Fruit fly (Drosophila melanogaster) whole organism, embryonic: ENCODE measurements around the gene qtc.

Experiments
- Adf1 ChIP-seq: fragments of 200-800 bp; sonication (Bioruptor generic); IDR thresholded peaks from 2 replicates; pipeline ENCODE4 v1.3.6; 2022; ENCODE audit warnings: missing biosample characterization, missing genetic modification characterization
- CG10267 ChIP-seq: fragments of 200-800 bp; sonication (Bioruptor generic); optimal IDR thresholded peaks from 2 replicates; lab custom pipeline; 2018; ENCODE audit warnings: missing biosample characterization, mild to moderate bottlenecking, missing genetic modification characterization, moderate library complexity
- CG11398 ChIP-seq: fragments of 200-800 bp; sonication (Bioruptor generic); optimal IDR thresholded peaks from 2 replicates; lab custom pipeline; 2016; ENCODE audit warnings: missing biosample characterization, missing genetic modification characterization
- CG11456 ChIP-seq: fragments of 200-800 bp; sonication (Bioruptor generic); IDR thresholded peaks from 3 replicates; pipeline ENCODE4 v1.3.6; 2022; ENCODE audit warnings: missing biosample characterization, missing genetic modification characterization
- CG12071 ChIP-seq: fragments of 200-800 bp; sonication (Bioruptor generic); optimal IDR thresholded peaks from 3 replicates; lab custom pipeline; 2018; ENCODE audit warnings: missing biosample characterization, mild to moderate bottlenecking, missing genetic modification characterization
- CG13296 ChIP-seq: fragments of 200-800 bp; sonication (Bioruptor generic); optimal IDR thresholded peaks from 3 replicates; lab custom pipeline; 2018; ENCODE audit warnings: missing biosample characterization, mild to moderate bottlenecking, missing genetic modification characterization
- CG14667 ChIP-seq: fragments of 200-800 bp; sonication (Bioruptor generic); IDR thresholded peaks from 2 replicates; pipeline ENCODE4 v1.3.6; 2022; ENCODE audit warnings: missing biosample characterization, missing genetic modification characterization
- CG15514 ChIP-seq: fragments of 200-800 bp; sonication (Bioruptor generic); optimal IDR thresholded peaks from 3 replicates; lab custom pipeline; 2017; ENCODE audit warnings: missing biosample characterization, missing genetic modification characterization, mild to moderate bottlenecking, moderate library complexity, missing genetic modification reagents
- CG16813 ChIP-seq: fragments of 200-800 bp; sonication (Bioruptor generic); IDR thresholded peaks from 3 replicates; pipeline ENCODE4 v1.3.6; 2022; ENCODE audit warnings: missing biosample characterization, missing genetic modification characterization; ENCODE audit not compliant: partially characterized antibody
- CG30431 ChIP-seq: fragments of 200-800 bp; sonication (Bioruptor generic); optimal IDR thresholded peaks from 2 replicates; lab custom pipeline; 2017; ENCODE audit warnings: missing biosample characterization, missing genetic modification characterization
- CG31388 ChIP-seq: fragments of 200-800 bp; sonication (Bioruptor generic); optimal IDR thresholded peaks from 2 replicates; lab custom pipeline; 2016; ENCODE audit warnings: missing biosample characterization, missing genetic modification characterization
- CG32772 ChIP-seq: fragments of 200-800 bp; sonication (Bioruptor generic); IDR thresholded peaks from 2 replicates; pipeline ENCODE4 v1.3.6; 2022; ENCODE audit warnings: missing biosample characterization, missing genetic modification characterization
- CG34376 ChIP-seq: fragments of 200-800 bp; sonication (Bioruptor generic); optimal IDR thresholded peaks from 2 replicates; lab custom pipeline; 2018; ENCODE audit warnings: missing biosample characterization, mild to moderate bottlenecking, missing genetic modification characterization
- CG3838 ChIP-seq: fragments of 200-800 bp; sonication (Bioruptor generic); optimal IDR thresholded peaks from 3 replicates; lab custom pipeline; 2016; ENCODE audit warnings: missing biosample characterization, missing genetic modification characterization
- CG4328 ChIP-seq: fragments of 200-800 bp; sonication (Bioruptor generic); optimal IDR thresholded peaks from 3 replicates; lab custom pipeline; 2017; ENCODE audit warnings: missing biosample characterization, missing genetic modification reagents, missing genetic modification characterization
- CG43689 ChIP-seq: fragments of 200-800 bp; sonication (Bioruptor generic); IDR thresholded peaks from 2 replicates; pipeline ENCODE4 v1.3.6; 2022; ENCODE audit warnings: missing biosample characterization, missing genetic modification characterization
- CG6272 ChIP-seq: fragments of 200-800 bp; sonication (Bioruptor generic); IDR thresholded peaks from 2 replicates; pipeline ENCODE4 v1.3.6; 2022; ENCODE audit warnings: missing biosample characterization, missing genetic modification characterization
- CG6813 ChIP-seq: fragments of 200-800 bp; sonication (Bioruptor generic); optimal IDR thresholded peaks from 2 replicates; lab custom pipeline; 2017; ENCODE audit warnings: missing biosample characterization, missing genetic modification characterization, mild to moderate bottlenecking, moderate library complexity, missing genetic modification reagents
- CG9817 ChIP-seq: fragments of 200-800 bp; sonication (Bioruptor generic); optimal IDR thresholded peaks from 2 replicates; lab custom pipeline; 2018; ENCODE audit warnings: missing biosample characterization, mild to moderate bottlenecking, missing genetic modification characterization, moderate library complexity
- CG9932 ChIP-seq: fragments of 200-800 bp; sonication (Bioruptor generic); IDR thresholded peaks from 2 replicates; pipeline ENCODE4 v1.3.6; 2022; ENCODE audit warnings: missing biosample characterization, missing genetic modification characterization
- Deaf1 ChIP-seq: fragments of 200-800 bp; optimal IDR thresholded peaks from 3 replicates; lab custom pipeline; 2019; ENCODE audit warnings: missing biosample characterization, mild to moderate bottlenecking, missing genetic modification characterization, moderate library complexity
- Dll ChIP-seq: fragments of 200-800 bp; sonication (Bioruptor generic); IDR thresholded peaks from 4 replicates; pipeline ENCODE4 v1.3.6; 2022; ENCODE audit warnings: missing biosample characterization, missing genetic modification characterization; ENCODE audit not compliant: partially characterized antibody
- HLHmδ ChIP-seq: fragments of 200-800 bp; sonication (Bioruptor generic); optimal IDR thresholded peaks from 2 replicates; lab custom pipeline; 2018; ENCODE audit warnings: missing biosample characterization, mild to moderate bottlenecking, missing genetic modification characterization, moderate library complexity
- Hey ChIP-seq: fragments of 200-800 bp; sonication (Bioruptor generic); optimal IDR thresholded peaks from 3 replicates; lab custom pipeline; 2018; ENCODE audit warnings: missing biosample characterization, mild to moderate bottlenecking, missing genetic modification characterization
- Hr78 ChIP-seq, 2 experiments: fragments of 200-800 bp in 1 of 2; fragments of >200 bp in 1 of 2; sonication (Bioruptor generic) in 1 of 2; optimal IDR thresholded peaks; 2 replicates each; lab custom pipeline; 2017 to 2019; ENCODE audit warnings: missing biosample characterization in 2 of 2, missing genetic modification characterization in 2 of 2, mild to moderate bottlenecking in 1 of 2, moderate library complexity in 1 of 2
- Jarid2 ChIP-seq: fragments of 200-800 bp; sonication (Bioruptor generic); optimal IDR thresholded peaks from 3 replicates; lab custom pipeline; 2017; ENCODE audit warnings: mild to moderate bottlenecking, missing biosample characterization, missing genetic modification reagents, missing genetic modification characterization
- Mrtf ChIP-seq: fragments of 200-800 bp; sonication (Bioruptor generic); IDR thresholded peaks from 3 replicates; pipeline ENCODE4 v1.3.6; 2022; ENCODE audit warnings: missing biosample characterization, missing genetic modification characterization
- NC2β ChIP-seq: fragments of 200-800 bp; sonication (Bioruptor generic); optimal IDR thresholded peaks from 2 replicates; lab custom pipeline; 2016; ENCODE audit warnings: missing biosample characterization, missing genetic modification characterization
- Poxn ChIP-seq: fragments of 200-800 bp; sonication (Bioruptor generic); IDR thresholded peaks from 2 replicates; pipeline ENCODE4 v1.3.6; 2022; ENCODE audit warnings: missing biosample characterization, missing genetic modification characterization
- Ssrp ChIP-seq: fragments of 200-800 bp; sonication (Bioruptor generic); optimal IDR thresholded peaks from 2 replicates; lab custom pipeline; 2018; ENCODE audit warnings: missing biosample characterization, mild to moderate bottlenecking, missing genetic modification characterization, moderate library complexity
- ac ChIP-seq: fragments of 200-800 bp; sonication (Bioruptor generic); optimal IDR thresholded peaks from 3 replicates; lab custom pipeline; 2017; ENCODE audit warnings: missing biosample characterization, mild to moderate bottlenecking, missing genetic modification characterization
- bsh ChIP-seq, 2 experiments: fragments of 200-800 bp; sonication (Bioruptor generic); optimal IDR thresholded peaks; 2 replicates each; lab custom pipeline; 2017 to 2018; ENCODE audit warnings: mild to moderate bottlenecking in 2 of 2, missing biosample characterization in 2 of 2, missing genetic modification characterization in 2 of 2, moderate library complexity in 1 of 2
- cas ChIP-seq: fragments of 200-800 bp; sonication (Bioruptor generic); IDR thresholded peaks from 2 replicates; pipeline ENCODE4 v1.3.6; 2022; ENCODE audit warnings: missing biosample characterization, missing genetic modification characterization
- dysf ChIP-seq: fragments of 200-800 bp; sonication (Bioruptor generic); IDR thresholded peaks from 3 replicates; pipeline ENCODE4 v1.3.6; 2022; ENCODE audit warnings: missing biosample characterization, missing genetic modification characterization
- exex ChIP-seq: fragments of 200-800 bp; sonication (Bioruptor generic); optimal IDR thresholded peaks from 4 replicates; lab custom pipeline; 2018; ENCODE audit warnings: missing biosample characterization, mild to moderate bottlenecking, missing genetic modification characterization, moderate library complexity
- eyg ChIP-seq: fragments of 200-800 bp; sonication (Bioruptor generic); optimal IDR thresholded peaks from 3 replicates; lab custom pipeline; 2016; ENCODE audit warnings: missing biosample characterization, missing genetic modification characterization
- fd102C ChIP-seq: fragments of 200-800 bp; sonication (Bioruptor generic); optimal IDR thresholded peaks from 2 replicates; lab custom pipeline; 2018; ENCODE audit warnings: missing biosample characterization, mild to moderate bottlenecking, missing genetic modification characterization, moderate library complexity
- jigr1 ChIP-seq: fragments of 200-800 bp; sonication (Bioruptor generic); IDR thresholded peaks from 3 replicates; pipeline ENCODE4 v1.3.6; 2022; ENCODE audit warnings: missing biosample characterization, missing genetic modification characterization
- knrl ChIP-seq: fragments of 200-800 bp; sonication (Bioruptor generic); IDR thresholded peaks from 3 replicates; pipeline ENCODE4 v1.3.6; 2022; ENCODE audit warnings: missing biosample characterization, missing genetic modification characterization; ENCODE audit not compliant: partially characterized antibody
- lilli ChIP-seq: fragments of 200-800 bp; sonication (Bioruptor generic); optimal IDR thresholded peaks from 3 replicates; lab custom pipeline; 2016; ENCODE audit warnings: missing biosample characterization, missing genetic modification characterization
- luna ChIP-seq: fragments of 200-800 bp; sonication (Bioruptor generic); optimal IDR thresholded peaks from 2 replicates; lab custom pipeline; 2016; ENCODE audit warnings: missing biosample characterization, missing genetic modification characterization
- mirr ChIP-seq: fragments of 200-800 bp; sonication (Bioruptor generic); optimal IDR thresholded peaks from 3 replicates; lab custom pipeline; 2018; ENCODE audit warnings: missing biosample characterization, mild to moderate bottlenecking, missing genetic modification characterization
- pzg ChIP-seq: fragments of 200-800 bp; sonication (Bioruptor generic); optimal IDR thresholded peaks from 3 replicates; lab custom pipeline; 2018; ENCODE audit warnings: missing biosample characterization, mild to moderate bottlenecking, missing genetic modification characterization, moderate library complexity
- row ChIP-seq: fragments of 200-800 bp; sonication (Bioruptor generic); IDR thresholded peaks from 3 replicates; pipeline ENCODE4 v1.3.6; 2022; ENCODE audit warnings: missing biosample characterization, missing genetic modification characterization
- scrt ChIP-seq: fragments of 200-800 bp; sonication (Bioruptor generic); optimal IDR thresholded peaks from 2 replicates; lab custom pipeline; 2018; ENCODE audit warnings: missing biosample characterization, mild to moderate bottlenecking, missing genetic modification characterization, moderate library complexity
- shn ChIP-seq: fragments of 200-800 bp; sonication (Bioruptor generic); optimal IDR thresholded peaks from 3 replicates; lab custom pipeline; 2016; ENCODE audit warnings: missing biosample characterization, missing genetic modification characterization
- slbo ChIP-seq: fragments of 200-800 bp; sonication (Bioruptor generic); IDR thresholded peaks from 2 replicates; pipeline ENCODE4 v1.3.6; 2022; ENCODE audit warnings: missing biosample characterization, missing genetic modification characterization
- so ChIP-seq: fragments of 200-800 bp; sonication (Bioruptor generic); IDR thresholded peaks from 3 replicates; pipeline ENCODE4 v1.3.6; 2022; ENCODE audit warnings: missing biosample characterization, missing genetic modification characterization
- stc ChIP-seq: fragments of 200-800 bp; sonication (Bioruptor generic); IDR thresholded peaks from 2 replicates; pipeline ENCODE4 v1.3.6; 2022; ENCODE audit warnings: missing biosample characterization, missing genetic modification characterization
- twi ChIP-seq: fragments of 200-800 bp; optimal IDR thresholded peaks from 2 replicates; lab custom pipeline; 2019; ENCODE audit warnings: missing biosample characterization, mild to moderate bottlenecking, missing genetic modification characterization, moderate library complexity
- vfl ChIP-seq: fragments of 200-800 bp; sonication (Bioruptor generic); optimal IDR thresholded peaks from 2 replicates; lab custom pipeline; 2016; ENCODE audit warnings: missing biosample characterization, missing genetic modification characterization
- yki ChIP-seq: fragments of >200 bp; optimal IDR thresholded peaks from 3 replicates; lab custom pipeline; 2018

The qtc gene

DNA sequence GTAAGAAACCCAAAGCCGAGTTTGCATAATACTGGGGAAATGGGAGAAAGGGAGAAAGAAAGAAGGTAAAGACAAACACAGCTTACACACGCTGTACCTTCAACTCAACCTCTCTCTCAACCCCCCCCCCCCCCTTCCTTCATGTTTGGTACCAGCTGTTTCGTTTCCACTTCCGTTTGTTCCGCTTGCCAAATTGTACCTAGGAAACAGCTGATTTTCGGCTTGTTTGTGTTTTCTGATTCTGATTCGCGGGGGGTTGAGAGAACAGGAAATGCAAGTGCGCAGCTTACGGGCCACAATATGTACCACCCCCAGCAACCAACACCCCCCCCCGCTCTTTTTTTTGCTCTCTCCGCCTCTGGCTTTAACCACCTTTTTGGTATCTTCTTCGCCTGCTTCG lies 3.3 kb downstream of the qtc start (continued):
- TF ChIP-seq jigr1: no peak
- TF ChIP-seq luna: no peak
- peak; percentile 39 for TF ChIP-seq CG12071 (GFP tag; lab: Kevin White, UChicago)
- TF ChIP-seq fd102C (GFP tag; lab: Kevin White, UChicago): no peak
- no peak for TF ChIP-seq cas (GFP tag; lab: Robert Waterston, UW)
- TF ChIP-seq CG9817 (tag; lab: Kevin White, UChicago): no peak
- TF ChIP-seq HLHmδ (GFP tag; lab: Kevin White, UChicago): no peak
- no peak for TF ChIP-seq CG3838
- TF ChIP-seq Jarid2 (GFP tag; lab: Kevin White, UChicago): no peak
- no peak for TF ChIP-seq exex
- no peak for TF ChIP-seq Hr78 (GFP tag; optimal IDR thresholded peaks at IDR 0.05; lab: Kevin White, UChicago)
- TF ChIP-seq Deaf1: peak; percentile 13
- TF ChIP-seq CG6272 (GFP tag; lab: Robert Waterston, UW): no peak
- peak; percentile 36 for TF ChIP-seq CG15514 (GFP tag; lab: Kevin White, UChicago)
- no peak for TF ChIP-seq CG43689 (GFP tag; lab: Robert Waterston, UW)
- no peak for TF ChIP-seq Adf1 (GFP tag; lab: Robert Waterston, UW)
- no peak for TF ChIP-seq twi (tag; lab: Kevin White, UChicago)
- TF ChIP-seq CG10267 (tag; lab: Kevin White, UChicago): no peak
- TF ChIP-seq CG6813 (GFP tag; lab: Kevin White, UChicago): no peak
- no peak for TF ChIP-seq stc (GFP tag; lab: Robert Waterston, UW)
- no peak for TF ChIP-seq Hey
- TF ChIP-seq yki (lab: Kevin White, UChicago): no peak
- TF ChIP-seq Dll: no peak
- no peak for TF ChIP-seq knrl (GFP tag; lab: Robert Waterston, UW)
- TF ChIP-seq pzg (GFP tag; lab: Kevin White, UChicago): peak; percentile 14
- TF ChIP-seq CG11398 (GFP tag; lab: Kevin White, UChicago): no peak
- TF ChIP-seq eyg (GFP tag; lab: Kevin White, UChicago): no peak
- no peak for TF ChIP-seq shn
- no peak for TF ChIP-seq ac (GFP tag; lab: Kevin White, UChicago)
- no peak for TF ChIP-seq Ssrp (tag; lab: Kevin White, UChicago)
- TF ChIP-seq CG31388 (GFP tag; lab: Kevin White, UChicago): no peak
- peak; percentile 55 for TF ChIP-seq scrt (GFP tag; lab: Kevin White, UChicago)
- no peak for TF ChIP-seq CG9932 (GFP tag; lab: Robert Waterston, UW)
- no peak for TF ChIP-seq CG11456
- TF ChIP-seq lilli: no peak
- no peak for TF ChIP-seq slbo
- peak; percentile 50 for TF ChIP-seq CG34376 (GFP tag; lab: Kevin White, UChicago)
- no peak for TF ChIP-seq CG14667 (GFP tag; lab: Robert Waterston, UW)
- TF ChIP-seq NC2β (GFP tag; lab: Kevin White, UChicago): no peak
- no peak for TF ChIP-seq CG30431 (GFP tag; lab: Kevin White, UChicago)
- TF ChIP-seq mirr: peak; percentile 44
- no peak for TF ChIP-seq bsh (GFP tag; optimal IDR thresholded peaks at IDR 0.05; lab: Kevin White, UChicago)
- TF ChIP-seq CG32772 (GFP tag; lab: Robert Waterston, UW): no peak
- no peak for TF ChIP-seq CG16813 (GFP tag; lab: Robert Waterston, UW)
- no peak for TF ChIP-seq so (GFP tag; lab: Robert Waterston, UW)
- TF ChIP-seq CG13296: peak; percentile 29
- TF ChIP-seq vfl (GFP tag; lab: Kevin White, UChicago): no peak
- TF ChIP-seq row (GFP tag; lab: Robert Waterston, UW): 0 out of 3 replicates have a peak, but pooled peaks have one; percentile 29
- no peak for TF ChIP-seq Poxn (GFP tag; lab: Robert Waterston, UW)
- TF ChIP-seq dysf: no peak
- no peak for TF ChIP-seq Mrtf (GFP tag; lab: Robert Waterston, UW)
- peak; percentile 44 for TF ChIP-seq CG4328 (GFP tag; lab: Kevin White, UChicago)
